Fruit fly (Drosophila melanogaster): ENCODE measurements around the gene brv3.

brv3 gene

dm6 chrX:2646022-2646761 lies 21.8 kb upstream of the brv3 start (continued):
- TF ChIP-seq fkh (GFP tag; optimal IDR thresholded peaks at IDR 0.05) (peak; percentile 92), Blimp-1 (GFP tag; optimal IDR thresholded peaks at IDR 0.05) (peak; percentile 90), Smox (GFP tag; optimal IDR thresholded peaks at IDR 0.05) (peak; percentile 98), Hr38 (GFP tag; optimal IDR thresholded peaks at IDR 0.05) (no peak), pdm3 (GFP tag; optimal IDR thresholded peaks at IDR 0.05) (peak; percentile 98), svp (GFP tag) (peak; percentile 99), CG6792 (GFP tag; optimal IDR thresholded peaks at IDR 0.05) (peak; percentile 98), Hr4 (GFP tag; optimal IDR thresholded peaks at IDR 0.05) (peak; percentile 97), Lpt (GFP tag; optimal IDR thresholded peaks at IDR 0.05) (peak; percentile 95), achi (GFP tag; optimal IDR thresholded peaks at IDR 0.05) (peak; percentile 97), CG11294 (GFP tag; IDR thresholded peaks at IDR 0.05) (peak; percentile 96), Sox102F (GFP tag; optimal IDR thresholded peaks at IDR 0.05) (peak; percentile 98), ss (GFP tag; optimal IDR thresholded peaks at IDR 0.05) (peak; percentile 98), CG6163 (GFP tag; IDR thresholded peaks at IDR 0.05) (peak; percentile 98), CG15336 (GFP tag; IDR thresholded peaks at IDR 0.05) (peak; percentile 98), CG8632 (GFP tag; optimal IDR thresholded peaks at IDR 0.05) (peak; percentile 96), Ets21C (GFP tag; optimal IDR thresholded peaks at IDR 0.05) (peak; percentile 97), Eip93F (GFP tag; optimal IDR thresholded peaks at IDR 0.05) (peak; percentile 95), topi (GFP tag; optimal IDR thresholded peaks at IDR 0.05) (peak; percentile 98), Sox14 (GFP tag; optimal IDR thresholded peaks at IDR 0.05) (peak; percentile 99), CG6854 (GFP tag; optimal IDR thresholded peaks at IDR 0.05) (peak; percentile 97), CG11902 (GFP tag; optimal IDR thresholded peaks at IDR 0.05) (peak; percentile 95), cyc (GFP tag; optimal IDR thresholded peaks at IDR 0.05) (peak; percentile 98), Ets96B (tag; optimal IDR thresholded peaks at IDR 0.05) (peak; percentile 97), CG31627 (GFP tag; optimal IDR thresholded peaks at IDR 0.05) (peak; percentile 98), fd59A (GFP tag; optimal IDR thresholded peaks at IDR 0.05) (peak; percentile 97)

- TF ChIP-seq fd85E (GFP tag; optimal IDR thresholded peaks at IDR 0.05) = no peak
- no peak for TF ChIP-seq fd59A (GFP tag; optimal IDR thresholded peaks at IDR 0.05)
- no peak for TF ChIP-seq CG6163 (GFP tag; IDR thresholded peaks at IDR 0.05)
- TF ChIP-seq CG6854 (GFP tag; optimal IDR thresholded peaks at IDR 0.05) = no peak
- TF ChIP-seq dac (GFP tag; optimal IDR thresholded peaks at IDR 0.05) = no peak
- no peak for TF ChIP-seq CG9139 (GFP tag; optimal IDR thresholded peaks at IDR 0.05)
Observed at dm6 chrX:2645593-2645992, 21.2 kb upstream of the brv3 start.

DNA sequence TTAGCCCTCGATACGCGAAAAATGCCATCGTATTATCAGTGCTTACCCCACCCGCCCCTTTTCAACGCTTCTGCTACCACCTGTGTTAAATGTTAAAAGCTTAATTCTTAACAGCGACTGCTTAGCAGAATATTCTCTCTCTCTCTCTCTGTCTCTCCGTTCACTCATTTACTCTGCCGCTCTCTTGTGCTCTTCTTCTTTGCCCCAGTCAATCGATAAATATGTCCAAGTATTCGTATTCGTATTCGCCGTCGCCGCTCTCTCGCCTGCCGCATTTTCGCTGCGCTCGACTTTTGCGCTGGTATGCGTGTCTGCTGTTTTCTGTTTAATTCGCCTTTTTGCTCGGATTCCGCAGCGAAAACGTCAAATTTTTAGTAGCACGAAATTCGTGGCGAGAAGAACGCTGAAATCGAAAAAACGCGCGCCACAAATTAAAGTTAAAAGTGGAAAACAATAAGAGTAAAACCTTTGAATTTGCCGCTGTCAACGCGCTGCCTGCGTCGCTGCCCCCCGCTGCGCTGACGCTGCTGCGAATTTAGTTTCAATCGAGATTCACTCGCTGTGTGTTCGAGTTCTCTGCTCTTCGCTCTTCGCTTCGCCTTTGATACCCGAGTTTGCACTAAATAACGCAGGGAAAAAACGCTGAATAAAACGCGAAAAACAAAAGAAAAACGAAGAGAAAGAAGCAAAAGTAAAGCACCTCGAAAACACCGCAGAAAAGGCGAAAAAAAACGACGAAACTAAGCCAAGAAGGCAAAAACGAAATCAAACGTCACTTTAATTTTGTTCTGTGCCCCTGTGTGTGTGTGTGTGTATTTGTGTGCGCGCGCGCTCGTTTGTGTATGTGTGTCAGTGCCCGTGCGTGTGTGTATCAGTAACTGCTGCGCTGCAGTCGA lies 18.4 kb upstream of the brv3 start:
- TF ChIP-seq Eip93F (GFP tag; optimal IDR thresholded peaks at IDR 0.05) (no peak), Sox15 (GFP tag; optimal IDR thresholded peaks at IDR 0.05) (no peak), CG6163 (GFP tag; IDR thresholded peaks at IDR 0.05) (peak; percentile 47), Hr38 (GFP tag; optimal IDR thresholded peaks at IDR 0.05) (no peak), CG6808 (GFP tag; optimal IDR thresholded peaks at IDR 0.05) (peak; percentile 18), CG3919 (GFP tag; optimal IDR thresholded peaks at IDR 0.05) (no peak), Lpt (GFP tag; optimal IDR thresholded peaks at IDR 0.05) (peak; percentile 21), CG8319 (GFP tag; optimal IDR thresholded peaks at IDR 0.05) (no peak), Ets96B (tag; optimal IDR thresholded peaks at IDR 0.05) (no peak), CG4318 (GFP tag; optimal IDR thresholded peaks at IDR 0.05) (no peak), svp (GFP tag) (no peak), fd85E (GFP tag; optimal IDR thresholded peaks at IDR 0.05) (no peak), Sox102F (GFP tag; optimal IDR thresholded peaks at IDR 0.05) (no peak), Ets21C (GFP tag; optimal IDR thresholded peaks at IDR 0.05) (no peak), CG31627 (GFP tag; optimal IDR thresholded peaks at IDR 0.05) (no peak), CG10669 (GFP tag; optimal IDR thresholded peaks at IDR 0.05) (peak; percentile 28), Met (GFP tag; optimal IDR thresholded peaks at IDR 0.05) (no peak), topi (GFP tag; optimal IDR thresholded peaks at IDR 0.05) (no peak), net (GFP tag; optimal IDR thresholded peaks at IDR 0.05) (no peak), Hr4 (GFP tag; optimal IDR thresholded peaks at IDR 0.05) (no peak), acj6 (GFP tag; optimal IDR thresholded peaks at IDR 0.05) (no peak), CG32006 (GFP tag; optimal IDR thresholded peaks at IDR 0.05) (peak; percentile 34), pdm3 (GFP tag; optimal IDR thresholded peaks at IDR 0.05) (no peak), dsx (GFP tag; optimal IDR thresholded peaks at IDR 0.05; ENCODE audit: poor library complexity, severe bottlenecking) (peak; percentile 1), Eip75B (GFP tag; optimal IDR thresholded peaks at IDR 0.05) (no peak), Smox (GFP tag; optimal IDR thresholded peaks at IDR 0.05) (no peak), esn (GFP tag; optimal IDR thresholded peaks at IDR 0.05) (no peak), CG16779 (tag; optimal IDR thresholded peaks at IDR 0.05) (no peak)
